Fruit fly (Drosophila melanogaster) whole organism, adult: ENCODE measurements around the gene kek2.

Experiments used
- CG11617 ChIP-seq: fragments of 200-800 bp; sonication (Bioruptor generic); optimal IDR thresholded peaks from 2 replicates; lab custom pipeline; 2017; ENCODE audit warnings: mild to moderate bottlenecking, missing biosample characterization, missing genetic modification reagents, missing genetic modification characterization
- CG12768 ChIP-seq: fragments of 200-800 bp; sonication (Bioruptor generic); optimal IDR thresholded peaks from 2 replicates; lab custom pipeline; 2017; ENCODE audit warnings: missing biosample characterization, missing genetic modification characterization, mild to moderate bottlenecking, moderate library complexity, missing genetic modification reagents
- CG14711 ChIP-seq: fragments of 200-800 bp; sonication (Bioruptor generic); optimal IDR thresholded peaks from 2 replicates; lab custom pipeline; 2018; ENCODE audit warnings: missing biosample characterization, mild to moderate bottlenecking, missing genetic modification characterization, moderate library complexity
- CG1620 ChIP-seq: fragments of 200-800 bp; sonication (Bioruptor generic); optimal IDR thresholded peaks from 2 replicates; lab custom pipeline; 2016; ENCODE audit warnings: missing biosample characterization, missing genetic modification characterization
- CG33017 ChIP-seq: fragments of 200-800 bp; sonication (Bioruptor generic); optimal IDR thresholded peaks from 2 replicates; lab custom pipeline; 2018; ENCODE audit warnings: missing biosample characterization, mild to moderate bottlenecking, missing genetic modification characterization, moderate library complexity
- CG5204 ChIP-seq: fragments of 200-800 bp; sonication (Bioruptor generic); optimal IDR thresholded peaks from 2 replicates; lab custom pipeline; 2016; ENCODE audit warnings: missing biosample characterization, missing genetic modification characterization
- CG7045 ChIP-seq: fragments of 200-800 bp; sonication (Bioruptor generic); optimal IDR thresholded peaks from 2 replicates; lab custom pipeline; 2017; ENCODE audit warnings: missing biosample characterization, mild to moderate bottlenecking, missing genetic modification characterization
- CG7101 ChIP-seq: fragments of 200-800 bp; sonication (Bioruptor generic); optimal IDR thresholded peaks from 2 replicates; lab custom pipeline; 2018; ENCODE audit warnings: missing biosample characterization, mild to moderate bottlenecking, missing genetic modification characterization, moderate library complexity
- Clk ChIP-seq: fragments of 200-800 bp; sonication (Bioruptor generic); optimal IDR thresholded peaks from 2 replicates; lab custom pipeline; 2017; ENCODE audit warnings: missing biosample characterization, missing genetic modification characterization
- Crg-1 ChIP-seq: fragments of 200-800 bp; sonication (Bioruptor generic); optimal IDR thresholded peaks from 2 replicates; lab custom pipeline; 2016; ENCODE audit warnings: missing biosample characterization, missing genetic modification characterization
- Hr96 ChIP-seq: fragments of 200-800 bp; sonication (Bioruptor generic); optimal IDR thresholded peaks from 2 replicates; lab custom pipeline; 2016; ENCODE audit warnings: missing biosample characterization, missing genetic modification characterization
- Mnt ChIP-seq: fragments of 200-800 bp; sonication (Bioruptor generic); optimal IDR thresholded peaks from 2 replicates; lab custom pipeline; 2016; ENCODE audit warnings: missing biosample characterization, mild to moderate bottlenecking, missing genetic modification characterization
- bab1 ChIP-seq: fragments of 200-800 bp; sonication (Bioruptor generic); optimal IDR thresholded peaks from 3 replicates; lab custom pipeline; 2019; ENCODE audit warnings: missing biosample characterization, mild to moderate bottlenecking, missing genetic modification characterization, moderate library complexity
- cic ChIP-seq: fragments of 200-800 bp; sonication (Bioruptor generic); optimal IDR thresholded peaks from 2 replicates; lab custom pipeline; 2017; ENCODE audit warnings: missing biosample characterization, mild to moderate bottlenecking, missing genetic modification characterization, moderate library complexity
- cnc ChIP-seq, 2 experiments: fragments of >200 bp; optimal IDR thresholded peaks; 2 replicates each; lab custom pipeline; 2017
- kay ChIP-seq: fragments of 200-800 bp; sonication (Bioruptor generic); peaks from one replicate; lab custom pipeline; 2016; ENCODE audit warnings: missing biosample characterization, missing genetic modification characterization, borderline replicate concordance
- ovo ChIP-seq: fragments of 200-800 bp; sonication (Bioruptor generic); optimal IDR thresholded peaks from 2 replicates; lab custom pipeline; 2016; ENCODE audit warnings: missing biosample characterization, missing genetic modification characterization
- pad ChIP-seq: fragments of 200-800 bp; sonication (Bioruptor generic); optimal IDR thresholded peaks from 3 replicates; lab custom pipeline; 2017; ENCODE audit warnings: missing biosample characterization, missing genetic modification characterization, mild to moderate bottlenecking, moderate library complexity, missing genetic modification reagents
- tj ChIP-seq: fragments of 200-800 bp; sonication (Bioruptor generic); optimal IDR thresholded peaks from 3 replicates; lab custom pipeline; 2017; ENCODE audit warnings: missing biosample characterization, mild to moderate bottlenecking, missing genetic modification characterization, moderate library complexity
- toe ChIP-seq: fragments of 200-800 bp; sonication (Bioruptor generic); optimal IDR thresholded peaks from 2 replicates; lab custom pipeline; 2016; ENCODE audit warnings: missing biosample characterization, missing genetic modification characterization

Gene kek2

dm6 chr2L:11581617-11582254, at the start of gene kek2:
Gene kek2, plus strand, starts transcription at chr2L:11581937.
- TF ChIP-seq toe (GFP tag; lab: Kevin White, UChicago) = no peak
- TF ChIP-seq CG5204 = no peak
- TF ChIP-seq bab1 (GFP tag; lab: Kevin White, UChicago) = no peak
- TF ChIP-seq Hr96 = no peak
- TF ChIP-seq kay (GFP tag; lab: Kevin White, UChicago) = no peak
- TF ChIP-seq CG14711 (tag; lab: Kevin White, UChicago) = no peak
- no peak for TF ChIP-seq CG7101

- TF ChIP-seq Mnt (GFP tag; lab: Kevin White, UChicago) (no peak), CG7101 (no peak), Crg-1 (GFP tag; lab: Kevin White, UChicago) (no peak), CG33017 (tag; lab: Kevin White, UChicago) (no peak), pad (GFP tag; lab: Kevin White, UChicago) (no peak), Hr96 (no peak)
Observed at dm6 chr2L:11535845-11536244, 45.9 kb upstream of the kek2 start, which contains the start of gene CG43438. Gene CG43438, plus strand, starts transcription at chr2L:11536145.

dm6 chr2L:11553825-11554224, 27.9 kb upstream of the kek2 start:
- TF ChIP-seq tj (GFP tag; lab: Kevin White, UChicago) (no peak), CG14711 (tag; lab: Kevin White, UChicago) (no peak), pad (GFP tag; lab: Kevin White, UChicago) (no peak), Clk (no peak), CG11617 (GFP tag; lab: Kevin White, UChicago) (no peak), cic (no peak), kay (GFP tag; lab: Kevin White, UChicago) (no peak), CG1620 (GFP tag; lab: Kevin White, UChicago) (no peak), ovo (GFP tag; lab: Kevin White, UChicago) (no peak), Mnt (GFP tag; lab: Kevin White, UChicago) (no peak), CG33017 (tag; lab: Kevin White, UChicago) (no peak), CG5204 (no peak), bab1 (GFP tag; lab: Kevin White, UChicago) (no peak), Crg-1 (GFP tag; lab: Kevin White, UChicago) (no peak), toe (GFP tag; lab: Kevin White, UChicago) (no peak)

- TF ChIP-seq CG7045 (GFP tag; lab: Kevin White, UChicago) (no peak), pad (GFP tag; lab: Kevin White, UChicago) (no peak), bab1 (GFP tag; lab: Kevin White, UChicago) (no peak), CG5204 (no peak), CG1620 (GFP tag; lab: Kevin White, UChicago) (no peak), cic (no peak), CG11617 (GFP tag; lab: Kevin White, UChicago) (no peak), CG14711 (tag; lab: Kevin White, UChicago) (no peak)
Observed at dm6 chr2L:11586733-11587132, 5.0 kb downstream of the kek2 start, which contains the start of gene Mst33A. Gene Mst33A, minus strand, starts transcription at chr2L:11586833.

- no peak for TF ChIP-seq CG5204
- TF ChIP-seq cic = no peak
- no peak for TF ChIP-seq Clk
- no peak for TF ChIP-seq CG1620 (GFP tag; lab: Kevin White, UChicago)
- TF ChIP-seq CG7101 = no peak
- no peak for TF ChIP-seq Mnt (GFP tag; lab: Kevin White, UChicago)
- TF ChIP-seq tj (GFP tag; lab: Kevin White, UChicago) = no peak
- no peak for TF ChIP-seq kay (GFP tag; lab: Kevin White, UChicago)
- no peak for TF ChIP-seq CG7045 (GFP tag; lab: Kevin White, UChicago)
Observed at dm6 chr2L:11589064-11589463, 7.3 kb downstream of the kek2 start.

- TF ChIP-seq cnc (optimal IDR thresholded peaks at IDR 0.05; lab: Kevin White, UChicago) (no peak), CG33017 (tag; lab: Kevin White, UChicago) (no peak), tj (GFP tag; lab: Kevin White, UChicago) (no peak), cic (no peak), CG5204 (no peak), CG7101 (no peak), bab1 (GFP tag; lab: Kevin White, UChicago) (no peak), Mnt (GFP tag; lab: Kevin White, UChicago) (no peak), Crg-1 (GFP tag; lab: Kevin White, UChicago) (no peak), CG14711 (tag; lab: Kevin White, UChicago) (no peak), Clk (no peak), kay (GFP tag; lab: Kevin White, UChicago) (no peak), CG11617 (GFP tag; lab: Kevin White, UChicago) (no peak), pad (GFP tag; lab: Kevin White, UChicago) (no peak), CG7045 (GFP tag; lab: Kevin White, UChicago) (no peak), ovo (GFP tag; lab: Kevin White, UChicago) (no peak)
Observed at dm6 chr2L:11591578-11591977, 9.8 kb downstream of the kek2 start, which contains the start of gene Acp33A. Gene Acp33A, minus strand, starts transcription at chr2L:11591678.

- TF ChIP-seq toe (GFP tag; lab: Kevin White, UChicago) (no peak), CG33017 (tag; lab: Kevin White, UChicago) (no peak), Crg-1 (GFP tag; lab: Kevin White, UChicago) (no peak), CG1620 (GFP tag; lab: Kevin White, UChicago) (no peak), Clk (no peak), pad (GFP tag; lab: Kevin White, UChicago) (no peak), CG12768 (GFP tag; lab: Kevin White, UChicago) (no peak), kay (GFP tag; lab: Kevin White, UChicago) (no peak), tj (GFP tag; lab: Kevin White, UChicago) (no peak), CG7045 (GFP tag; lab: Kevin White, UChicago) (no peak), CG5204 (no peak), CG7101 (no peak), cic (no peak), bab1 (GFP tag; lab: Kevin White, UChicago) (no peak), CG14711 (tag; lab: Kevin White, UChicago) (no peak), cnc (optimal IDR thresholded peaks at IDR 0.05; lab: Kevin White, UChicago) (no peak)
Observed at dm6 chr2L:11611672-11612071, 29.9 kb downstream of the kek2 start, which contains the start of gene spag4. Gene spag4, minus strand, starts transcription at chr2L:11611772.
